Worm (Caenorhabditis elegans) whole organism, mixed stage, embryonic: ENCODE data around the gene Y40B10A.9.

Source experiments
- M03D4.4 ChIP-seq: sonication (generic microtip); optimal IDR thresholded peaks from 2 replicates; lab custom pipeline; 2017; ENCODE audit warnings: mild to moderate bottlenecking, missing genetic modification characterization, missing compliant biosample characterization
- blmp-1 ChIP-seq: fragments of 150-350 bp; optimal IDR thresholded peaks from 2 replicates; lab custom pipeline; 2014; ENCODE audit warnings: missing biosample characterization, missing genetic modification characterization
- ceh-43 ChIP-seq: fragments of 200-800 bp; sonication (Bioruptor generic); optimal IDR thresholded peaks from 2 replicates; lab custom pipeline; 2018; ENCODE audit warnings: mild to moderate bottlenecking, missing genetic modification characterization, moderate library complexity, missing compliant biosample characterization
- elt-1 ChIP-seq: sonication (generic microtip); optimal IDR thresholded peaks from 2 replicates; lab custom pipeline; 2017; ENCODE audit warnings: missing genetic modification characterization, mild to moderate bottlenecking, missing compliant biosample characterization, antibody characterized with exemption, moderate library complexity, borderline replicate concordance; ENCODE audit not compliant: insufficient read depth
- lin-13 ChIP-seq: fragments of 150-350 bp; optimal IDR thresholded peaks from 2 replicates; lab custom pipeline; 2014; ENCODE audit warnings: missing biosample characterization, missing genetic modification characterization
- nhr-12 ChIP-seq: fragments of 150-350 bp; optimal IDR thresholded peaks from 2 replicates; lab custom pipeline; 2014; ENCODE audit warnings: missing biosample characterization, missing genetic modification characterization
- nhr-28 ChIP-seq: fragments of 150-350 bp; optimal IDR thresholded peaks from 2 replicates; lab custom pipeline; 2014; ENCODE audit warnings: missing biosample characterization, missing genetic modification characterization
- pha-4 ChIP-seq: fragments of 150-350 bp; optimal IDR thresholded peaks from 2 replicates; lab custom pipeline; 2018; ENCODE audit warnings: missing biosample characterization, missing genetic modification reagents, missing genetic modification characterization
- snpc-4 ChIP-seq: fragments of 150-350 bp; optimal IDR thresholded peaks from 2 replicates; lab custom pipeline; 2014; ENCODE audit warnings: missing biosample characterization, missing genetic modification characterization
- unc-39 ChIP-seq: fragments of 150-350 bp; optimal IDR thresholded peaks from 2 replicates; lab custom pipeline; 2014; ENCODE audit warnings: missing biosample characterization, missing genetic modification characterization
- unc-62 ChIP-seq: fragments of 150-350 bp; optimal IDR thresholded peaks from 2 replicates; lab custom pipeline; 2014; ENCODE audit warnings: missing biosample characterization, missing genetic modification reagents, missing genetic modification characterization

- TF ChIP-seq lin-13 (tag; lab: Kevin White, UChicago) (no peak), unc-62 (GFP tag; lab: Kevin White, UChicago) (no peak), nhr-12 (no peak), elt-1 (tag; lab: Kevin White, UChicago) (no peak), M03D4.4 (tag; lab: Kevin White, UChicago) (no peak), unc-39 (tag; lab: Kevin White, UChicago) (no peak), nhr-28 (tag; lab: Kevin White, UChicago) (no peak), pha-4 (no peak), snpc-4 (tag; lab: Kevin White, UChicago) (no peak), ceh-43 (GFP tag; lab: Kevin White, UChicago) (no peak), blmp-1 (tag; lab: Kevin White, UChicago) (no peak)
These were observed at the start of gene Y40B10A.9 for ce11 chrV:2072807-2073206.
